Worm (Caenorhabditis elegans): ENCODE results near the gene lgl-1.

- no peak for TF ChIP-seq unc-62 (GFP tag; optimal IDR thresholded peaks at IDR 0.05)
- no peak for TF ChIP-seq unc-120 (tag; optimal IDR thresholded peaks at IDR 0.05; ENCODE audit: poor library complexity, severe bottlenecking)
- TF ChIP-seq nhr-237 (tag; optimal IDR thresholded peaks at IDR 0.05): no peak
- no peak for TF ChIP-seq pha-4 (tag; optimal IDR thresholded peaks at IDR 0.05)
- TF ChIP-seq ceh-39 (tag; optimal IDR thresholded peaks at IDR 0.05): no peak
- TF ChIP-seq lsy-2 (tag; optimal IDR thresholded peaks at IDR 0.05): no peak
- TF ChIP-seq ces-1 (GFP tag; optimal IDR thresholded peaks at IDR 0.05): no peak
- no peak for TF ChIP-seq ztf-11 (tag; optimal IDR thresholded peaks at IDR 0.05)
- no peak for TF ChIP-seq nhr-12 (tag; optimal IDR thresholded peaks at IDR 0.05)
- no peak for TF ChIP-seq mep-1 (tag; optimal IDR thresholded peaks at IDR 0.05)
- TF ChIP-seq tbx-8 (GFP tag; optimal IDR thresholded peaks at IDR 0.05): no peak
- TF ChIP-seq elt-1 (tag; optimal IDR thresholded peaks at IDR 0.05; ENCODE audit: borderline replicate concordance, insufficient read depth): no peak
- TF ChIP-seq sptf-1 (tag; optimal IDR thresholded peaks at IDR 0.05): no peak
- TF ChIP-seq snpc-4 (tag; optimal IDR thresholded peaks at IDR 0.05): no peak
Observed at ce11 chrX:817984-818383, 52.9 kb downstream of the lgl-1 start.
